Fruit fly (Drosophila melanogaster) whole organism, prepupa: ENCODE data around the gene CG9672.

Source experiments
- CG10631 ChIP-seq: fragments of 200-800 bp; sonication (Bioruptor generic); optimal IDR thresholded peaks from 2 replicates; lab custom pipeline; 2016; ENCODE audit warnings: missing biosample characterization, missing genetic modification characterization
- CG10669 ChIP-seq: fragments of 200-800 bp; sonication (Bioruptor generic); optimal IDR thresholded peaks from 3 replicates; lab custom pipeline; 2018; ENCODE audit warnings: missing biosample characterization, mild to moderate bottlenecking, missing genetic modification characterization, moderate library complexity
- CG15336 ChIP-seq: fragments of 200-800 bp; sonication (Bioruptor generic); IDR thresholded peaks from 2 replicates; pipeline ENCODE4 v1.3.6; 2022; ENCODE audit warnings: missing biosample characterization, missing genetic modification characterization
- CG16779 ChIP-seq: fragments of 200-800 bp; sonication (Bioruptor generic); optimal IDR thresholded peaks from 3 replicates; lab custom pipeline; 2017; ENCODE audit warnings: missing biosample characterization, mild to moderate bottlenecking, missing genetic modification characterization
- CG31627 ChIP-seq: fragments of 200-800 bp; sonication (Bioruptor generic); optimal IDR thresholded peaks from 3 replicates; lab custom pipeline; 2016; ENCODE audit warnings: missing biosample characterization, missing genetic modification characterization
- CG32006 ChIP-seq: fragments of 200-800 bp; sonication (Bioruptor generic); optimal IDR thresholded peaks from 3 replicates; lab custom pipeline; 2017; ENCODE audit warnings: missing biosample characterization, mild to moderate bottlenecking, missing genetic modification characterization
- CG34406 ChIP-seq: fragments of 200-800 bp; sonication (Bioruptor generic); optimal IDR thresholded peaks from 3 replicates; lab custom pipeline; 2016; ENCODE audit warnings: missing biosample characterization, missing genetic modification characterization
- CG4318 ChIP-seq: fragments of 200-800 bp; sonication (Bioruptor generic); optimal IDR thresholded peaks from 3 replicates; lab custom pipeline; 2017; ENCODE audit warnings: missing biosample characterization, mild to moderate bottlenecking, missing genetic modification characterization
- CG6276 ChIP-seq: fragments of 200-800 bp; sonication (Bioruptor generic); optimal IDR thresholded peaks from 2 replicates; lab custom pipeline; 2017; ENCODE audit warnings: missing biosample characterization, mild to moderate bottlenecking, missing genetic modification characterization
- CG6808 ChIP-seq: fragments of 200-800 bp; sonication (Bioruptor generic); optimal IDR thresholded peaks from 3 replicates; lab custom pipeline; 2017; ENCODE audit warnings: missing biosample characterization, missing genetic modification characterization, mild to moderate bottlenecking, moderate library complexity, missing genetic modification reagents
- CG8119 ChIP-seq: fragments of 200-800 bp; sonication (Bioruptor generic); IDR thresholded peaks from 3 replicates; pipeline ENCODE4 v1.3.6; 2022; ENCODE audit warnings: missing biosample characterization, missing genetic modification characterization
- CG8319 ChIP-seq: fragments of 200-800 bp; sonication (Bioruptor generic); optimal IDR thresholded peaks from 3 replicates; lab custom pipeline; 2016; ENCODE audit warnings: missing biosample characterization, missing genetic modification characterization
- CG8632 ChIP-seq: fragments of 200-800 bp; sonication (Bioruptor generic); optimal IDR thresholded peaks from 3 replicates; lab custom pipeline; 2016; ENCODE audit warnings: missing biosample characterization, missing genetic modification characterization
- Eip75B ChIP-seq: fragments of 200-800 bp; sonication (Bioruptor generic); optimal IDR thresholded peaks from 3 replicates; lab custom pipeline; 2016; ENCODE audit warnings: missing biosample characterization, missing genetic modification characterization
- Eip78C ChIP-seq: fragments of 200-800 bp; sonication (Bioruptor generic); peaks from one replicate; lab custom pipeline; 2016; ENCODE audit warnings: missing biosample characterization, missing genetic modification characterization
- Ets21C ChIP-seq: fragments of 200-800 bp; sonication (Bioruptor generic); optimal IDR thresholded peaks from 3 replicates; lab custom pipeline; 2016; ENCODE audit warnings: missing biosample characterization, missing genetic modification characterization
- Hr39 ChIP-seq: fragments of 200-800 bp; sonication (Bioruptor generic); optimal IDR thresholded peaks from 2 replicates; lab custom pipeline; 2016; ENCODE audit warnings: missing biosample characterization, missing genetic modification characterization
- Hr4 ChIP-seq: fragments of 200-800 bp; sonication (Bioruptor generic); optimal IDR thresholded peaks from 3 replicates; lab custom pipeline; 2016; ENCODE audit warnings: missing biosample characterization, missing genetic modification characterization
- Lpt ChIP-seq: fragments of 200-800 bp; sonication (Bioruptor generic); optimal IDR thresholded peaks from 3 replicates; lab custom pipeline; 2016; ENCODE audit warnings: missing biosample characterization, missing genetic modification characterization
- Met ChIP-seq: fragments of 200-800 bp; sonication (Bioruptor generic); optimal IDR thresholded peaks from 3 replicates; lab custom pipeline; 2016; ENCODE audit warnings: missing biosample characterization, missing genetic modification characterization
- OdsH ChIP-seq: fragments of 200-800 bp; sonication (Bioruptor generic); optimal IDR thresholded peaks from 3 replicates; lab custom pipeline; 2016; ENCODE audit warnings: missing biosample characterization, missing genetic modification characterization
- Smox ChIP-seq: fragments of 200-800 bp; sonication (Bioruptor generic); optimal IDR thresholded peaks from 3 replicates; lab custom pipeline; 2016; ENCODE audit warnings: missing biosample characterization, missing genetic modification characterization
- Sox102F ChIP-seq: fragments of 200-800 bp; sonication (Bioruptor generic); optimal IDR thresholded peaks from 2 replicates; lab custom pipeline; 2016; ENCODE audit warnings: missing biosample characterization, mild to moderate bottlenecking, missing genetic modification characterization
- Sox14 ChIP-seq: fragments of 200-800 bp; sonication (Bioruptor generic); optimal IDR thresholded peaks from 3 replicates; lab custom pipeline; 2016; ENCODE audit warnings: missing biosample characterization, missing genetic modification characterization
- Sox15 ChIP-seq: fragments of 200-800 bp; sonication (Bioruptor generic); optimal IDR thresholded peaks from 3 replicates; lab custom pipeline; 2016; ENCODE audit warnings: missing biosample characterization, missing genetic modification characterization
- achi ChIP-seq: fragments of 200-800 bp; sonication (Bioruptor generic); optimal IDR thresholded peaks from 3 replicates; lab custom pipeline; 2016; ENCODE audit warnings: missing biosample characterization, missing genetic modification characterization
- acj6 ChIP-seq: fragments of 200-800 bp; sonication (Bioruptor generic); optimal IDR thresholded peaks from 3 replicates; lab custom pipeline; 2016; ENCODE audit warnings: missing biosample characterization, missing genetic modification characterization
- cyc ChIP-seq: fragments of 200-800 bp; sonication (Bioruptor generic); optimal IDR thresholded peaks from 3 replicates; lab custom pipeline; 2016; ENCODE audit warnings: missing biosample characterization, missing genetic modification characterization
- esn ChIP-seq: fragments of 200-800 bp; sonication (Bioruptor generic); optimal IDR thresholded peaks from 2 replicates; lab custom pipeline; 2016; ENCODE audit warnings: missing biosample characterization, mild to moderate bottlenecking, missing genetic modification characterization, moderate library complexity
- fd59A ChIP-seq: fragments of 200-800 bp; sonication (Bioruptor generic); optimal IDR thresholded peaks from 2 replicates; lab custom pipeline; 2017; ENCODE audit warnings: missing biosample characterization, mild to moderate bottlenecking, missing genetic modification characterization, missing genetic modification reagents
- fd85E ChIP-seq: fragments of 200-800 bp; sonication (Bioruptor generic); optimal IDR thresholded peaks from 3 replicates; lab custom pipeline; 2016; ENCODE audit warnings: missing biosample characterization, missing genetic modification characterization
- fkh ChIP-seq: fragments of 200-800 bp; sonication (Bioruptor generic); optimal IDR thresholded peaks from 3 replicates; lab custom pipeline; 2017; ENCODE audit warnings: missing biosample characterization, mild to moderate bottlenecking, missing genetic modification characterization, moderate library complexity
- lz ChIP-seq: fragments of 200-800 bp; sonication (Bioruptor generic); optimal IDR thresholded peaks from 3 replicates; lab custom pipeline; 2016; ENCODE audit warnings: missing biosample characterization, missing genetic modification characterization
- net ChIP-seq: fragments of 200-800 bp; sonication (Bioruptor generic); optimal IDR thresholded peaks from 3 replicates; lab custom pipeline; 2016; ENCODE audit warnings: missing biosample characterization, missing genetic modification characterization
- pdm3 ChIP-seq: fragments of 200-800 bp; sonication (Bioruptor generic); optimal IDR thresholded peaks from 3 replicates; lab custom pipeline; 2016; ENCODE audit warnings: missing biosample characterization, missing genetic modification characterization
- salr ChIP-seq, 2 experiments: fragments of 200-800 bp; sonication (Bioruptor generic); optimal IDR thresholded peaks; 3 replicates each; lab custom pipeline; 2016 to 2018; ENCODE audit warnings: missing biosample characterization in 2 of 2, missing genetic modification characterization in 2 of 2, mild to moderate bottlenecking in 1 of 2
- svp ChIP-seq: fragments of 200-800 bp; sonication (Bioruptor generic); peaks from one replicate; lab custom pipeline; 2016; ENCODE audit warnings: missing biosample characterization, missing genetic modification characterization
- topi ChIP-seq: fragments of 200-800 bp; sonication (Bioruptor generic); optimal IDR thresholded peaks from 3 replicates; lab custom pipeline; 2016; ENCODE audit warnings: missing biosample characterization, missing genetic modification characterization
- vri ChIP-seq: fragments of 200-800 bp; sonication (Bioruptor generic); optimal IDR thresholded peaks from 3 replicates; lab custom pipeline; 2016; ENCODE audit warnings: missing biosample characterization, mild to moderate bottlenecking, missing genetic modification characterization

Gene CG9672

dm6 chrX:16670691-16671481 is 35.8 kb downstream of the CG9672 start:
- peak; percentile 22 for TF ChIP-seq Sox102F (GFP tag; lab: Kevin White, UChicago)
- no peak for TF ChIP-seq fd85E (GFP tag; lab: Kevin White, UChicago)
- no peak for TF ChIP-seq Sox14 (GFP tag; lab: Kevin White, UChicago)
- TF ChIP-seq CG10669 = no peak
- no peak for TF ChIP-seq CG8319 (GFP tag; lab: Kevin White, UChicago)
- TF ChIP-seq CG32006 = peak; percentile 19
- peak; percentile 90 for TF ChIP-seq svp (GFP tag; lab: Kevin White, UChicago)
- peak; percentile 1 for TF ChIP-seq fkh
- no peak for TF ChIP-seq CG8632 (GFP tag; lab: Kevin White, UChicago)
- TF ChIP-seq topi (GFP tag; lab: Kevin White, UChicago) = peak; percentile 8
- TF ChIP-seq Ets21C (GFP tag; lab: Kevin White, UChicago) = no peak
- no peak for TF ChIP-seq CG4318
- TF ChIP-seq Hr4 (GFP tag; lab: Kevin White, UChicago) = peak; percentile 16
- TF ChIP-seq esn (GFP tag; lab: Kevin White, UChicago) = peak; percentile 3
- no peak for TF ChIP-seq CG6808 (GFP tag; lab: Kevin White, UChicago)
- peak; percentile 0 for TF ChIP-seq acj6
- TF ChIP-seq fd59A = no peak
- peak; percentile 6 for TF ChIP-seq lz (GFP tag; lab: Kevin White, UChicago)
- peak; percentile 32 for TF ChIP-seq CG31627 (GFP tag; lab: Kevin White, UChicago)
- no peak for TF ChIP-seq Lpt (GFP tag; lab: Kevin White, UChicago)
- 0 out of 2 replicates have a peak, but pooled peaks have one; percentile 17 for TF ChIP-seq CG15336 (GFP tag; lab: Robert Waterston, UW)
- peak; percentile 10 for TF ChIP-seq OdsH (GFP tag; lab: Kevin White, UChicago)
- TF ChIP-seq cyc = no peak
- TF ChIP-seq Eip78C (GFP tag; lab: Kevin White, UChicago) = peak; percentile 63
- no peak for TF ChIP-seq Sox15 (GFP tag; lab: Kevin White, UChicago)
- TF ChIP-seq Hr39 (GFP tag; lab: Kevin White, UChicago) = peak; percentile 28
- TF ChIP-seq Met (GFP tag; lab: Kevin White, UChicago) = peak; percentile 40
- TF ChIP-seq CG16779 = no peak
- TF ChIP-seq achi (GFP tag; lab: Kevin White, UChicago) = no peak
- no peak for TF ChIP-seq CG8119 (GFP tag; lab: Robert Waterston, UW)
- TF ChIP-seq CG10631 (GFP tag; lab: Kevin White, UChicago) = no peak
- TF ChIP-seq pdm3 = peak; percentile 6
- TF ChIP-seq CG34406 = no peak

- TF ChIP-seq CG6276 (GFP tag; lab: Kevin White, UChicago) (peak; percentile 32), lz (GFP tag; lab: Kevin White, UChicago) (peak; percentile 13), CG6808 (GFP tag; lab: Kevin White, UChicago) (no peak), Eip75B (GFP tag; lab: Kevin White, UChicago) (no peak), OdsH (GFP tag; lab: Kevin White, UChicago) (peak; percentile 14), vri (GFP tag; lab: Kevin White, UChicago) (no peak), CG8119 (GFP tag; lab: Robert Waterston, UW) (peak; percentile 31; the same call in 1 of the 3 replicates), CG4318 (no peak), achi (GFP tag; lab: Kevin White, UChicago) (peak; percentile 27), net (GFP tag; lab: Kevin White, UChicago) (no peak), CG32006 (peak; percentile 64), salr (GFP tag; optimal IDR thresholded peaks at IDR 0.05; lab: Kevin White, UChicago) (peak in 1 of 2 experiments; percentile 9), Eip78C (GFP tag; lab: Kevin White, UChicago) (peak; percentile 45), fkh (no peak), Sox102F (GFP tag; lab: Kevin White, UChicago) (peak; percentile 6), Smox (GFP tag; lab: Kevin White, UChicago) (peak; percentile 34), Hr39 (GFP tag; lab: Kevin White, UChicago) (peak; percentile 29), esn (GFP tag; lab: Kevin White, UChicago) (peak; percentile 47), pdm3 (peak; percentile 37), Hr4 (GFP tag; lab: Kevin White, UChicago) (peak; percentile 35), CG31627 (GFP tag; lab: Kevin White, UChicago) (peak; percentile 29), cyc (peak; percentile 33)
Measured at dm6 chrX:16670262-16670661, 36.4 kb downstream of the CG9672 start.
